Worm (Caenorhabditis elegans): ENCODE results near the gene ZK418.6.
A peak's percentile ranks its signal among the peaks of the same experiment; 100 is the strongest.

The ZK418.6 gene

ce11 chrIII:7087691-7088323, 9.2 kb upstream of the ZK418.6 start, which contains the start of gene fubl-2 (continued):
- TF ChIP-seq swsn-7 (tag; optimal IDR thresholded peaks at IDR 0.05) (peak; percentile 66), mab-9 (GFP tag; IDR thresholded peaks at IDR 0.05) (no peak), lin-13 (GFP tag; optimal IDR thresholded peaks at IDR 0.05) (peak; percentile 32), mdl-1 (tag; optimal IDR thresholded peaks at IDR 0.05) (no peak), pax-3 (tag; optimal IDR thresholded peaks at IDR 0.05) (peak; percentile 62), ama-1 (optimal IDR thresholded peaks at IDR 0.05) (no peak), F16B12.6 (tag; optimal IDR thresholded peaks at IDR 0.05) (peak; percentile 0)

- TF ChIP-seq lin-15B (tag; optimal IDR thresholded peaks at IDR 0.05) (no peak), efl-1 (optimal IDR thresholded peaks at IDR 0.05) (peak in 1 of 2 experiments; percentile 13), efl-1 (GFP tag; optimal IDR thresholded peaks at IDR 0.05 in 1 of 2) (peak in 1 of 2 experiments; percentile 91), lin-35 (GFP tag; optimal IDR thresholded peaks at IDR 0.05) (peak in 1 of 2 experiments; percentile 32)
Measured at ce11 chrIII:7087180-7087579, 8.5 kb upstream of the ZK418.6 start.

- TF ChIP-seq mep-1 (tag; optimal IDR thresholded peaks at IDR 0.05) = no peak
- peak; percentile 10 to 91 for TF ChIP-seq efl-1 (optimal IDR thresholded peaks at IDR 0.05)
- peak in 1 of 2 experiments; percentile 12 for TF ChIP-seq efl-1 (GFP tag; optimal IDR thresholded peaks at IDR 0.05 in 1 of 2)
- TF ChIP-seq dpl-1 (GFP tag; optimal IDR thresholded peaks at IDR 0.05) = peak in 1 of 3 experiments; percentile 44
Measured at ce11 chrIII:7084908-7085307, 6.3 kb upstream of the ZK418.6 start, which contains the start of gene tofu-7. Gene tofu-7 (minus strand): TSS chrIII:7085018.

- TF ChIP-seq F16B12.6 (tag; optimal IDR thresholded peaks at IDR 0.05) (no peak), dpl-1 (GFP tag; optimal IDR thresholded peaks at IDR 0.05) (peak in 1 of 3 experiments; percentile 19), efl-1 (optimal IDR thresholded peaks at IDR 0.05) (peak in 1 of 2 experiments; percentile 42), efl-1 (GFP tag; optimal IDR thresholded peaks at IDR 0.05 in 1 of 2) (peak; percentile 9 to 93)
Measured at ce11 chrIII:7083106-7083505, 4.5 kb upstream of the ZK418.6 start.

ce11 chrIII:7081488-7081887, 2.9 kb upstream of the ZK418.6 start:
- TF ChIP-seq nhr-71 (tag; optimal IDR thresholded peaks at IDR 0.05) (no peak), mab-9 (GFP tag; IDR thresholded peaks at IDR 0.05) (no peak), blmp-1 (tag; optimal IDR thresholded peaks at IDR 0.05) (no peak), lsy-2 (tag; optimal IDR thresholded peaks at IDR 0.05) (no peak), lin-35 (GFP tag; optimal IDR thresholded peaks at IDR 0.05) (peak in 1 of 2 experiments; percentile 8), swsn-7 (tag; optimal IDR thresholded peaks at IDR 0.05) (no peak), fkh-4 (tag; optimal IDR thresholded peaks at IDR 0.05; ENCODE audit: borderline replicate concordance) (no peak), nhr-47 (tag; optimal IDR thresholded peaks at IDR 0.05) (no peak), ztf-4 (tag; optimal IDR thresholded peaks at IDR 0.05) (no peak), mef-2 (tag; optimal IDR thresholded peaks at IDR 0.05) (no peak), elt-2 (tag; optimal IDR thresholded peaks at IDR 0.05) (peak; percentile 41), vab-15 (tag; optimal IDR thresholded peaks at IDR 0.05) (no peak)

ce11 chrIII:7080689-7081088, 2.1 kb upstream of the ZK418.6 start, which contains the start of gene ZK418.7:
Gene ZK418.7 (minus strand): TSS chrIII:7080789.
- no peak for TF ChIP-seq mef-2 (tag; optimal IDR thresholded peaks at IDR 0.05)
- no peak for TF ChIP-seq unc-86 (tag; optimal IDR thresholded peaks at IDR 0.05)
- no peak for TF ChIP-seq dpl-1 (GFP tag; optimal IDR thresholded peaks at IDR 0.05)
- TF ChIP-seq fkh-8 (tag; optimal IDR thresholded peaks at IDR 0.05) = no peak
- no peak for TF ChIP-seq nhr-76 (tag; optimal IDR thresholded peaks at IDR 0.05)
- no peak for TF ChIP-seq ama-1 (optimal IDR thresholded peaks at IDR 0.05)
- no peak for TF ChIP-seq blmp-1 (tag; optimal IDR thresholded peaks at IDR 0.05)
- TF ChIP-seq ceh-82 (tag; optimal IDR thresholded peaks at IDR 0.05) = no peak
- no peak for TF ChIP-seq elt-2 (tag; optimal IDR thresholded peaks at IDR 0.05)
- no peak for TF ChIP-seq lin-15B (tag; optimal IDR thresholded peaks at IDR 0.05)
- no peak for TF ChIP-seq lsy-2 (tag; optimal IDR thresholded peaks at IDR 0.05)
- no peak for TF ChIP-seq nhr-19 (GFP tag; conservative IDR thresholded peaks at IDR 0.05)
- TF ChIP-seq tbx-2 (tag; optimal IDR thresholded peaks at IDR 0.05) = no peak
- no peak for TF ChIP-seq nhr-85 (tag)
- no peak for TF ChIP-seq pqm-1 (tag; optimal IDR thresholded peaks at IDR 0.05)
- no peak for TF ChIP-seq swsn-7 (tag; optimal IDR thresholded peaks at IDR 0.05)
